Worm (Caenorhabditis elegans): Measurements from ENCODE around the gene C25F9.13.

ce11 chrV:19380968-19381367 is 17.8 kb downstream of the C25F9.13 start, which contains the start of gene srw-84:
- TF ChIP-seq ref-1 (GFP tag; conservative IDR thresholded peaks at IDR 0.05) (no peak), flt-1 (GFP tag; IDR thresholded peaks at IDR 0.05) (no peak), ztf-23 (GFP tag; IDR thresholded peaks at IDR 0.05) (no peak), klf-2 (GFP tag; conservative IDR thresholded peaks at IDR 0.05) (no peak)
